Worm (Caenorhabditis elegans): ENCODE results near the gene nhr-225.

DNA sequence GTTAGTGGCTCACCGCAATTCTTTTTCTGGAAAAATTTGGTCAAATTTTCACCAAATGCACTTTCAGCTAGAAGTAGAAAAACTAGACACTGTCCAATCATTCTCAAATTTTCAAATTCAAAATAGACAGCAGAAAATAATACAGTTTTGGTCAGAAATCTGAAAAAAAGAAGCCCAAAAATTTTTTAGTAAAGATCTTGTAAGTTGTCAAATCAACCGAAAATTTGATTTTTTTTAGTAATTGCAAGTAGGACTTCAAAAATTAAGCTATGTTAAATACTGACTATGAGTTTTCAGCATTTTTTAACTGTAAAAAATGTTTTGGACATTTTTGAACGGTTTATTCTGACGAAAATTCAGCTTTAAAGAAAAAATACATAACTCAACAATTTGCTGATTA is 10.6 kb upstream of the nhr-225 start, which contains the start of gene Y19D10B.8:
- TF ChIP-seq F52B5.7 (tag; optimal IDR thresholded peaks at IDR 0.05) (no peak), F55B11.4 (tag; optimal IDR thresholded peaks at IDR 0.05; ENCODE audit: borderline replicate concordance, insufficient read depth) (no peak), lsy-27 (tag; optimal IDR thresholded peaks at IDR 0.05; ENCODE audit: borderline replicate concordance, insufficient read depth) (no peak), nfyb-1 (GFP tag; IDR thresholded peaks at IDR 0.05) (no peak), ceh-27 (GFP tag; optimal IDR thresholded peaks at IDR 0.05) (no peak), B0336.3 (GFP tag; IDR thresholded peaks at IDR 0.05) (no peak), ama-1 (optimal IDR thresholded peaks at IDR 0.05) (no peak), ama-1 (GFP tag; optimal IDR thresholded peaks at IDR 0.05) (no peak), lin-54 (GFP tag; optimal IDR thresholded peaks at IDR 0.05) (no peak), unc-62 (GFP tag; optimal IDR thresholded peaks at IDR 0.05) (no peak), bed-1 (GFP tag; IDR thresholded peaks at IDR 0.05) (no peak), B0261.1 (tag; optimal IDR thresholded peaks at IDR 0.05) (no peak)
